Fruit fly (Drosophila melanogaster): ENCODE data around the gene CG45012.

CG45012 gene

dm6 chr2L:11816376-11816775 is 18.0 kb upstream of the CG45012 start (continued):
- TF ChIP-seq CG13287 (GFP tag; IDR thresholded peaks at IDR 0.05; ENCODE audit: partially characterized antibody) (no peak; the same call in 1 of the 2 replicates), grn (GFP tag; optimal IDR thresholded peaks at IDR 0.05) (peak; percentile 80), Mad (GFP tag; optimal IDR thresholded peaks at IDR 0.05) (peak; percentile 95), CG16863 (GFP tag; optimal IDR thresholded peaks at IDR 0.05) (peak; percentile 93), trem (tag; optimal IDR thresholded peaks at IDR 0.05) (peak; percentile 86), CG1647 (GFP tag; optimal IDR thresholded peaks at IDR 0.05) (peak; percentile 85), stwl (tag; optimal IDR thresholded peaks at IDR 0.05) (peak; percentile 98), Hey (tag; optimal IDR thresholded peaks at IDR 0.05) (peak; percentile 88), ham (GFP tag; IDR thresholded peaks at IDR 0.05) (peak; percentile 58; the same call in 1 of the 2 replicates), CG8359 (GFP tag; optimal IDR thresholded peaks at IDR 0.05; ENCODE audit: borderline replicate concordance) (peak; percentile 95), CG6813 (GFP tag; optimal IDR thresholded peaks at IDR 0.05) (peak; percentile 99), Hsf (GFP tag; optimal IDR thresholded peaks at IDR 0.05) (peak; percentile 92), Dek (tag; optimal IDR thresholded peaks at IDR 0.05) (peak; percentile 65), CG31365 (tag; optimal IDR thresholded peaks at IDR 0.05) (peak; percentile 85), Camta (GFP tag; optimal IDR thresholded peaks at IDR 0.05) (peak; percentile 97), jing (GFP tag; optimal IDR thresholded peaks at IDR 0.05) (peak; percentile 87), luna (GFP tag; optimal IDR thresholded peaks at IDR 0.05) (peak; percentile 80), CG13624 (GFP tag; optimal IDR thresholded peaks at IDR 0.05) (peak; percentile 90), Hmr (GFP tag; optimal IDR thresholded peaks at IDR 0.05) (peak; percentile 95), CG2712 (tag; optimal IDR thresholded peaks at IDR 0.05) (peak; percentile 92), Sox100B (GFP tag; optimal IDR thresholded peaks at IDR 0.05) (peak; percentile 94), Eip74EF (GFP tag; optimal IDR thresholded peaks at IDR 0.05) (peak in 1 of 2 experiments; percentile 78), CG12219 (GFP tag; optimal IDR thresholded peaks at IDR 0.05) (peak; percentile 96), gcm2 (GFP tag; optimal IDR thresholded peaks at IDR 0.05) (peak; percentile 77), CG14441 (GFP tag; IDR thresholded peaks at IDR 0.05) (peak; percentile 89), Neu2 (GFP tag; optimal IDR thresholded peaks at IDR 0.05; ENCODE audit: borderline replicate concordance) (peak; percentile 96), CG17802 (tag; optimal IDR thresholded peaks at IDR 0.05) (peak; percentile 91), fu2 (GFP tag; optimal IDR thresholded peaks at IDR 0.05) (peak; percentile 51), CG14667 (GFP tag; IDR thresholded peaks at IDR 0.05) (peak; percentile 76; the same call in 1 of the 2 replicates), CG14710 (tag; optimal IDR thresholded peaks at IDR 0.05) (peak; percentile 90), sisA (GFP tag; IDR thresholded peaks at IDR 0.05) (peak; percentile 83), CG11560 (tag; IDR thresholded peaks at IDR 0.05) (no peak; the same call in 1 of the 3 replicates), row (GFP tag; IDR thresholded peaks at IDR 0.05) (peak; percentile 39; the same call in 1 of the 3 replicates), btn (GFP tag; optimal IDR thresholded peaks at IDR 0.05) (peak; percentile 97), CG17385 (GFP tag; optimal IDR thresholded peaks at IDR 0.05) (peak; percentile 90), Fer1 (GFP tag; optimal IDR thresholded peaks at IDR 0.05) (peak; percentile 96), CG42726 (GFP tag; IDR thresholded peaks at IDR 0.05; ENCODE audit: partially characterized antibody) (peak; percentile 50; the same call in 1 of the 2 replicates), ssp (GFP tag; IDR thresholded peaks at IDR 0.05) (peak; percentile 68), CG33557 (GFP tag; optimal IDR thresholded peaks at IDR 0.05) (peak; percentile 96), Atf6 (GFP tag; IDR thresholded peaks at IDR 0.05) (peak; percentile 77), CG18262 (tag; optimal IDR thresholded peaks at IDR 0.05) (peak; percentile 89), CG3163 (GFP tag; optimal IDR thresholded peaks at IDR 0.05) (peak; percentile 82), org-1 (GFP tag; optimal IDR thresholded peaks at IDR 0.05) (peak; percentile 91), CG9437 (GFP tag; optimal IDR thresholded peaks at IDR 0.05) (peak; percentile 87), hb (GFP tag; IDR thresholded peaks at IDR 0.05; ENCODE audit: partially characterized antibody) (no peak), CG7372 (GFP tag; IDR thresholded peaks at IDR 0.05) (peak; percentile 80), phol (tag; optimal IDR thresholded peaks at IDR 0.05) (peak; percentile 94), sima (GFP tag; optimal IDR thresholded peaks at IDR 0.05) (peak; percentile 84), CG7271 (tag; optimal IDR thresholded peaks at IDR 0.05) (peak; percentile 100), sd (tag; optimal IDR thresholded peaks at IDR 0.05) (no peak)

Measured in whole organism, embryonic.